Fruit fly (Drosophila melanogaster) whole organism, embryonic: ENCODE results near the gene Cdc7.

Experiments
- Antp ChIP-seq: fragments of 200-800 bp; sonication (Bioruptor generic); optimal IDR thresholded peaks from 3 replicates; lab custom pipeline; 2016; ENCODE audit warnings: missing biosample characterization, missing genetic modification characterization
- CG10979 ChIP-seq: fragments of 200-800 bp; sonication (Bioruptor generic); optimal IDR thresholded peaks from 2 replicates; lab custom pipeline; 2018; ENCODE audit warnings: missing biosample characterization, mild to moderate bottlenecking, missing genetic modification characterization, moderate library complexity
- CG12659 ChIP-seq: fragments of 200-800 bp; sonication (Bioruptor generic); optimal IDR thresholded peaks from 3 replicates; lab custom pipeline; 2017; ENCODE audit warnings: mild to moderate bottlenecking, missing biosample characterization, missing genetic modification reagents, missing genetic modification characterization
- CG13424 ChIP-seq: fragments of 200-800 bp; sonication (Bioruptor generic); optimal IDR thresholded peaks from 2 replicates; lab custom pipeline; 2019; ENCODE audit warnings: missing biosample characterization, mild to moderate bottlenecking, missing genetic modification characterization, moderate library complexity
- CG14441 ChIP-seq: fragments of 200-800 bp; sonication (Bioruptor generic); IDR thresholded peaks from 2 replicates; pipeline ENCODE4 v1.3.6; 2022; ENCODE audit warnings: missing biosample characterization, missing genetic modification characterization
- CG17912 ChIP-seq: fragments of 200-800 bp; sonication (Bioruptor generic); optimal IDR thresholded peaks from 2 replicates; lab custom pipeline; 2018; ENCODE audit warnings: missing biosample characterization, mild to moderate bottlenecking, missing genetic modification characterization
- CG18599 ChIP-seq: fragments of 200-800 bp; sonication (Bioruptor generic); optimal IDR thresholded peaks from 3 replicates; lab custom pipeline; 2017; ENCODE audit warnings: missing biosample characterization, missing genetic modification characterization, mild to moderate bottlenecking, moderate library complexity, missing genetic modification reagents
- CG3065 ChIP-seq: fragments of 200-800 bp; sonication (Bioruptor generic); optimal IDR thresholded peaks from 2 replicates; lab custom pipeline; 2016; ENCODE audit warnings: missing biosample characterization, missing genetic modification characterization
- CG6175 ChIP-seq: fragments of 200-800 bp; sonication (Bioruptor generic); IDR thresholded peaks from 3 replicates; pipeline ENCODE4 v1.3.6; 2022; ENCODE audit warnings: missing biosample characterization, missing genetic modification characterization
- CG6689 ChIP-seq: fragments of 200-800 bp; sonication (Bioruptor generic); IDR thresholded peaks from 2 replicates; pipeline ENCODE4 v1.3.6; 2022; ENCODE audit warnings: missing biosample characterization, missing genetic modification characterization
- CG6765 ChIP-seq: fragments of 200-800 bp; sonication (Bioruptor generic); optimal IDR thresholded peaks from 3 replicates; lab custom pipeline; 2017; ENCODE audit warnings: missing biosample characterization, mild to moderate bottlenecking, missing genetic modification characterization
- CG7357 ChIP-seq: fragments of 200-800 bp; sonication (Bioruptor generic); IDR thresholded peaks from 3 replicates; pipeline ENCODE4 v1.3.6; 2022; ENCODE audit warnings: missing biosample characterization, missing genetic modification characterization
- CG7556 ChIP-seq: fragments of 200-800 bp; sonication (Bioruptor generic); optimal IDR thresholded peaks from 2 replicates; lab custom pipeline; 2017; ENCODE audit warnings: missing biosample characterization, mild to moderate bottlenecking, missing genetic modification characterization
- CG7745 ChIP-seq: fragments of 200-800 bp; sonication (Bioruptor generic); optimal IDR thresholded peaks from 2 replicates; lab custom pipeline; 2018; ENCODE audit warnings: missing biosample characterization, mild to moderate bottlenecking, missing genetic modification characterization, moderate library complexity
- CG8388 ChIP-seq: fragments of 200-800 bp; sonication (Bioruptor generic); optimal IDR thresholded peaks from 2 replicates; lab custom pipeline; 2019; ENCODE audit warnings: missing biosample characterization, mild to moderate bottlenecking, missing genetic modification characterization, moderate library complexity
- CkIIα-i1 ChIP-seq: fragments of 200-800 bp; sonication (Bioruptor generic); IDR thresholded peaks from 2 replicates; pipeline ENCODE4 v1.3.6; 2022; ENCODE audit warnings: missing biosample characterization, missing genetic modification characterization
- Dad ChIP-seq: fragments of 200-800 bp; sonication (Bioruptor generic); optimal IDR thresholded peaks from 3 replicates; lab custom pipeline; 2016; ENCODE audit warnings: missing biosample characterization, missing genetic modification characterization
- Fer1 ChIP-seq: fragments of 200-800 bp; sonication (Bioruptor generic); optimal IDR thresholded peaks from 2 replicates; lab custom pipeline; 2017; ENCODE audit warnings: missing biosample characterization, mild to moderate bottlenecking, missing genetic modification characterization
- Hey ChIP-seq: fragments of 200-800 bp; sonication (Bioruptor generic); optimal IDR thresholded peaks from 3 replicates; lab custom pipeline; 2018; ENCODE audit warnings: missing biosample characterization, mild to moderate bottlenecking, missing genetic modification characterization
- Lhr ChIP-seq: fragments of 200-800 bp; sonication (Bioruptor generic); optimal IDR thresholded peaks from 3 replicates; lab custom pipeline; 2017; ENCODE audit warnings: mild to moderate bottlenecking, missing biosample characterization, missing genetic modification reagents, missing genetic modification characterization
- Lim3 ChIP-seq: fragments of 200-800 bp; sonication (Bioruptor generic); IDR thresholded peaks from 2 replicates; pipeline ENCODE4 v1.3.6; 2022; ENCODE audit warnings: missing biosample characterization, missing genetic modification characterization
- Meics ChIP-seq: fragments of 200-800 bp; sonication (Bioruptor generic); optimal IDR thresholded peaks from 2 replicates; lab custom pipeline; 2017; ENCODE audit warnings: missing biosample characterization, mild to moderate bottlenecking, missing genetic modification characterization
- Oaz ChIP-seq: fragments of 200-800 bp; sonication (Bioruptor generic); IDR thresholded peaks from 2 replicates; pipeline ENCODE4 v1.3.6; 2022; ENCODE audit warnings: missing biosample characterization, missing genetic modification characterization
- PHDP ChIP-seq: fragments of 200-800 bp; sonication (Bioruptor generic); optimal IDR thresholded peaks from 3 replicates; lab custom pipeline; 2018; ENCODE audit warnings: missing biosample characterization, mild to moderate bottlenecking, missing genetic modification characterization, moderate library complexity
- Ravus ChIP-seq: fragments of 200-800 bp; sonication (Bioruptor generic); IDR thresholded peaks from 2 replicates; pipeline ENCODE4 v1.3.6; 2022; ENCODE audit warnings: missing biosample characterization, missing genetic modification characterization
- Rfx ChIP-seq: fragments of 200-800 bp; sonication (Bioruptor generic); IDR thresholded peaks from 2 replicates; pipeline ENCODE4 v1.3.6; 2022; ENCODE audit warnings: missing biosample characterization, missing genetic modification characterization
- Sox102F ChIP-seq: fragments of 200-800 bp; sonication (Bioruptor generic); optimal IDR thresholded peaks from 2 replicates; lab custom pipeline; 2018; ENCODE audit warnings: missing biosample characterization, mild to moderate bottlenecking, missing genetic modification characterization, moderate library complexity
- Spps ChIP-seq: fragments of 200-800 bp; sonication (Bioruptor generic); optimal IDR thresholded peaks from 2 replicates; lab custom pipeline; 2018; ENCODE audit warnings: missing biosample characterization, mild to moderate bottlenecking, missing genetic modification characterization
- Trl ChIP-seq, 3 experiments: fragments of >200 bp in 2 of 3; fragments of 200-800 bp in 1 of 3; sonication (Bioruptor generic) in 1 of 3; optimal IDR thresholded peaks; 2 replicates in 1 of 3; 3 replicates in 2 of 3; lab custom pipeline; 2016 to 2017; ENCODE audit warnings: missing biosample characterization in 1 of 3, missing genetic modification characterization in 1 of 3
- abd-A ChIP-seq: fragments of 200-800 bp; sonication (Bioruptor generic); optimal IDR thresholded peaks from 3 replicates; lab custom pipeline; 2019; ENCODE audit warnings: missing biosample characterization, mild to moderate bottlenecking, missing genetic modification characterization, moderate library complexity
- amos ChIP-seq: fragments of 200-800 bp; sonication (Bioruptor generic); IDR thresholded peaks from 2 replicates; pipeline ENCODE4 v1.3.6; 2022; ENCODE audit warnings: missing biosample characterization, missing genetic modification characterization; ENCODE audit not compliant: partially characterized antibody
- bigmax ChIP-seq: fragments of 200-800 bp; sonication (Bioruptor generic); optimal IDR thresholded peaks from 2 replicates; lab custom pipeline; 2018; ENCODE audit warnings: missing biosample characterization, mild to moderate bottlenecking, missing genetic modification characterization
- corto ChIP-seq: fragments of 200-800 bp; sonication (Bioruptor generic); optimal IDR thresholded peaks from 2 replicates; lab custom pipeline; 2016; ENCODE audit warnings: missing biosample characterization, mild to moderate bottlenecking, missing genetic modification characterization, moderate library complexity
- fd96Cb ChIP-seq: fragments of 200-800 bp; sonication (Bioruptor generic); optimal IDR thresholded peaks from 2 replicates; lab custom pipeline; 2018; ENCODE audit warnings: missing biosample characterization, mild to moderate bottlenecking, missing genetic modification characterization, moderate library complexity
- gce ChIP-seq: fragments of 200-800 bp; sonication (Bioruptor generic); IDR thresholded peaks from 3 replicates; pipeline ENCODE4 v1.3.6; 2022; ENCODE audit warnings: missing biosample characterization, missing genetic modification characterization
- gcm ChIP-seq: fragments of 200-800 bp; sonication (Bioruptor generic); optimal IDR thresholded peaks from 2 replicates; lab custom pipeline; 2019; ENCODE audit warnings: missing biosample characterization, mild to moderate bottlenecking, missing genetic modification characterization, moderate library complexity
- hkb ChIP-seq, 2 experiments: fragments of 200-800 bp in 1 of 2; fragments of >200 bp in 1 of 2; sonication (Bioruptor generic) in 1 of 2; IDR thresholded peaks in 1 of 2; optimal IDR thresholded peaks in 1 of 2; 2 replicates each; pipeline versions ENCODE4 v1.3.6 to Lab custom; 2017 to 2022; ENCODE audit warnings: missing biosample characterization in 1 of 2, missing genetic modification characterization in 1 of 2
- jigr1 ChIP-seq: fragments of 200-800 bp; sonication (Bioruptor generic); IDR thresholded peaks from 3 replicates; pipeline ENCODE4 v1.3.6; 2022; ENCODE audit warnings: missing biosample characterization, missing genetic modification characterization
- kah ChIP-seq: fragments of 200-800 bp; sonication (Bioruptor generic); optimal IDR thresholded peaks from 2 replicates; lab custom pipeline; 2018; ENCODE audit warnings: missing biosample characterization, mild to moderate bottlenecking, missing genetic modification characterization
- ken ChIP-seq: fragments of 200-800 bp; sonication (Bioruptor generic); IDR thresholded peaks from 3 replicates; pipeline ENCODE4 v1.3.6; 2022; ENCODE audit warnings: missing biosample characterization, missing genetic modification characterization
- lilli ChIP-seq: fragments of 200-800 bp; sonication (Bioruptor generic); optimal IDR thresholded peaks from 3 replicates; lab custom pipeline; 2016; ENCODE audit warnings: missing biosample characterization, missing genetic modification characterization
- psq ChIP-seq: fragments of 200-800 bp; sonication (Bioruptor generic); optimal IDR thresholded peaks from 2 replicates; lab custom pipeline; 2017; ENCODE audit warnings: missing biosample characterization, missing genetic modification characterization
- pzg ChIP-seq: fragments of 200-800 bp; sonication (Bioruptor generic); optimal IDR thresholded peaks from 3 replicates; lab custom pipeline; 2018; ENCODE audit warnings: missing biosample characterization, mild to moderate bottlenecking, missing genetic modification characterization, moderate library complexity
- shn ChIP-seq: fragments of 200-800 bp; sonication (Bioruptor generic); optimal IDR thresholded peaks from 3 replicates; lab custom pipeline; 2016; ENCODE audit warnings: missing biosample characterization, missing genetic modification characterization
- slou ChIP-seq: fragments of 200-800 bp; sonication (Bioruptor generic); optimal IDR thresholded peaks from 3 replicates; lab custom pipeline; 2016; ENCODE audit warnings: missing biosample characterization, missing genetic modification characterization
- slp2 ChIP-seq: fragments of 200-800 bp; sonication (Bioruptor generic); optimal IDR thresholded peaks from 2 replicates; lab custom pipeline; 2016; ENCODE audit warnings: missing biosample characterization, missing genetic modification characterization
- ssp ChIP-seq: fragments of 200-800 bp; sonication (Bioruptor generic); IDR thresholded peaks from 2 replicates; pipeline ENCODE4 v1.3.6; 2022; ENCODE audit warnings: missing biosample characterization, missing genetic modification characterization
- tgo ChIP-seq: fragments of 200-800 bp; sonication (Bioruptor generic); IDR thresholded peaks from 3 replicates; pipeline ENCODE4 v1.3.6; 2022; ENCODE audit warnings: missing biosample characterization, missing genetic modification characterization
- zfh1 ChIP-seq: fragments of 200-800 bp; sonication (Bioruptor generic); IDR thresholded peaks from 3 replicates; pipeline ENCODE4 v1.3.6; 2022; ENCODE audit warnings: missing biosample characterization, missing genetic modification characterization
- zfh2 ChIP-seq: fragments of 200-800 bp; sonication (Bioruptor generic); optimal IDR thresholded peaks from 2 replicates; lab custom pipeline; 2016; ENCODE audit warnings: missing biosample characterization, missing genetic modification characterization

Cdc7 gene

dm6 chrX:6696467-6696866 is 42.1 kb downstream of the Cdc7 start (continued):
- TF ChIP-seq Ravus (GFP tag; lab: Robert Waterston, UW) = peak; percentile 35
- TF ChIP-seq Meics (GFP tag; lab: Kevin White, UChicago) = peak; percentile 84
- TF ChIP-seq gcm = peak; percentile 58
- TF ChIP-seq zfh2 = peak; percentile 54
- TF ChIP-seq fd96Cb = peak; percentile 15
- TF ChIP-seq CkIIα-i1 (GFP tag; lab: Robert Waterston, UW) = no peak
- peak; percentile 4 for TF ChIP-seq psq (GFP tag; lab: Kevin White, UChicago)
- peak; percentile 10 for TF ChIP-seq shn (GFP tag; lab: Kevin White, UChicago)
- TF ChIP-seq Sox102F (GFP tag; lab: Kevin White, UChicago) = peak; percentile 64
- no peak for TF ChIP-seq hkb (optimal IDR thresholded peaks at IDR 0.05; lab: Kevin White, UChicago)
- TF ChIP-seq hkb (GFP tag; IDR thresholded peaks at IDR 0.05; lab: Robert Waterston, UW) = peak; percentile 86
- TF ChIP-seq slou (GFP tag; lab: Kevin White, UChicago) = peak; percentile 5
- TF ChIP-seq CG12659 = peak; percentile 72
- TF ChIP-seq CG7745 (tag; lab: Kevin White, UChicago) = no peak
- TF ChIP-seq Rfx (GFP tag; lab: Robert Waterston, UW) = peak; percentile 68
- peak; percentile 57 for TF ChIP-seq CG8388 (GFP tag; lab: Kevin White, UChicago)
- TF ChIP-seq ssp (GFP tag; lab: Robert Waterston, UW) = peak; percentile 35; the same call in 1 of the 2 replicates
- TF ChIP-seq amos = no peak
- TF ChIP-seq CG7357 (GFP tag; lab: Robert Waterston, UW) = no peak
- peak; percentile 24; the same call in 1 of the 3 replicates for TF ChIP-seq gce (GFP tag; lab: Robert Waterston, UW)
- TF ChIP-seq Trl (optimal IDR thresholded peaks at IDR 0.05; lab: Kevin White, UChicago) = no peak
- peak; percentile 28 for TF ChIP-seq Trl (GFP tag; optimal IDR thresholded peaks at IDR 0.05; lab: Kevin White, UChicago)
- peak; percentile 64 for TF ChIP-seq CG10979 (tag; lab: Kevin White, UChicago)
- no peak for TF ChIP-seq Lhr (GFP tag; lab: Kevin White, UChicago)
- TF ChIP-seq bigmax (GFP tag; lab: Kevin White, UChicago) = no peak
- TF ChIP-seq Fer1 (GFP tag; lab: Kevin White, UChicago) = peak; percentile 92
- peak; percentile 78 for TF ChIP-seq CG6765 (GFP tag; lab: Kevin White, UChicago)
- TF ChIP-seq corto (GFP tag; lab: Kevin White, UChicago) = no peak
- peak; percentile 84 for TF ChIP-seq CG7556 (GFP tag; lab: Kevin White, UChicago)
- TF ChIP-seq pzg (GFP tag; lab: Kevin White, UChicago) = no peak
- peak; percentile 10 for TF ChIP-seq kah
- TF ChIP-seq Dad (GFP tag; lab: Kevin White, UChicago) = peak; percentile 18
- peak; percentile 79 for TF ChIP-seq PHDP (tag; lab: Kevin White, UChicago)
- no peak for TF ChIP-seq Hey (tag; lab: Kevin White, UChicago)
- TF ChIP-seq slp2 (GFP tag; lab: Kevin White, UChicago) = peak; percentile 19
- peak; percentile 85 for TF ChIP-seq CG14441 (GFP tag; lab: Robert Waterston, UW)
- TF ChIP-seq CG18599 (GFP tag; lab: Kevin White, UChicago) = peak; percentile 94
- TF ChIP-seq zfh1 (GFP tag; lab: Robert Waterston, UW) = peak; percentile 52; the same call in 1 of the 3 replicates
- TF ChIP-seq Antp (GFP tag; lab: Kevin White, UChicago) = peak; percentile 32
- TF ChIP-seq CG13424 = peak; percentile 80
- TF ChIP-seq jigr1 (GFP tag; lab: Robert Waterston, UW) = 0 out of 3 replicates have a peak, but pooled peaks have one; percentile 24
- TF ChIP-seq Spps (tag; lab: Kevin White, UChicago) = peak; percentile 22
- no peak for TF ChIP-seq CG17912 (GFP tag; lab: Kevin White, UChicago)
- TF ChIP-seq Oaz (GFP tag; lab: Robert Waterston, UW) = peak; percentile 32; the same call in 1 of the 2 replicates
- peak; percentile 70 for TF ChIP-seq ken (GFP tag; lab: Robert Waterston, UW)
- TF ChIP-seq Lim3 (GFP tag; lab: Robert Waterston, UW) = no peak
- peak; percentile 67; the same call in 1 of the 3 replicates for TF ChIP-seq tgo
- TF ChIP-seq CG6175 = no peak
- TF ChIP-seq abd-A (tag; lab: Kevin White, UChicago) = peak; percentile 61
- peak; percentile 66 for TF ChIP-seq CG6689 (GFP tag; lab: Robert Waterston, UW)
- TF ChIP-seq CG3065 (GFP tag; lab: Kevin White, UChicago) = no peak
- TF ChIP-seq lilli (GFP tag; lab: Kevin White, UChicago) = peak; percentile 78
